Fruit fly (Drosophila melanogaster): Measurements from ENCODE around the gene PTPMT1.
A peak's percentile ranks its signal among the peaks of the same experiment; 100 is the strongest.

DNA sequence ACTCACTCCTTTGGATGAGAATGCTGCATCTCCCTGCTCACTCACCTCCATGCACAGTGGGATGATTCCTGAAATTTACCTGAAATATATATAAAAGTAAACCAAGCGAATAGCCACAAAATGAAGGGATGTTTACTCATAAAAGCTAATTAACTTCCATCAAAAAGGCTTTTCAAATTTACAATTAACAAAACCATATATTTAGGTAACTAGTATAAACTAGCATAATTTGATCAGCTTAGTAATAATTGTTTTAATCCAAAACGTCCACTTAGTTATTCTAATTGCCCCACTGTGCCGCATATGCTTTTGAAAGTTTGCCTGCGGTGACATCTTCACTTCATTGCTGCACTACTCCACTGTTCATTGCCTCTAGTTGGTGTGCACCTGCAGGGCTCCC, 25.8 kb downstream of the PTPMT1 start:
- TF ChIP-seq CG11695 (GFP tag; IDR thresholded peaks at IDR 0.05), result peak; percentile 39; the same call in 1 of the 3 replicates
- TF ChIP-seq CG15269 (tag; optimal IDR thresholded peaks at IDR 0.05), result peak; percentile 66
- TF ChIP-seq trh (GFP tag; optimal IDR thresholded peaks at IDR 0.05), result peak; percentile 49
- peak; percentile 14 for TF ChIP-seq disco-r (GFP tag; optimal IDR thresholded peaks at IDR 0.05)
- TF ChIP-seq CG11696 (GFP tag; IDR thresholded peaks at IDR 0.05), result no peak
- no peak for TF ChIP-seq exex (tag; optimal IDR thresholded peaks at IDR 0.05)
- no peak for TF ChIP-seq CG15073 (GFP tag; optimal IDR thresholded peaks at IDR 0.05)
